Fruit fly (Drosophila melanogaster) whole organism, embryonic: ENCODE results near the gene CG15878.

Experiments used
- ATbp ChIP-seq: fragments of 200-800 bp; sonication (Bioruptor generic); optimal IDR thresholded peaks from 2 replicates; lab custom pipeline; 2017; ENCODE audit warnings: missing biosample characterization, mild to moderate bottlenecking, missing genetic modification characterization, missing genetic modification reagents
- Ada2b ChIP-seq: fragments of 200-800 bp; sonication (Bioruptor generic); IDR thresholded peaks from 2 replicates; pipeline ENCODE4 v1.3.6; 2022; ENCODE audit warnings: missing biosample characterization, missing genetic modification characterization
- Awh ChIP-seq: fragments of 200-800 bp; sonication (Bioruptor generic); IDR thresholded peaks from 2 replicates; pipeline ENCODE4, ENCODE4 v1.3.6; 2022; ENCODE audit warnings: missing biosample characterization, missing genetic modification characterization
- Bdp1 ChIP-seq: fragments of 200-800 bp; sonication (Bioruptor generic); optimal IDR thresholded peaks from 3 replicates; lab custom pipeline; 2016; ENCODE audit warnings: missing biosample characterization, missing genetic modification characterization
- C15 ChIP-seq: fragments of 200-800 bp; sonication (Bioruptor generic); IDR thresholded peaks from 3 replicates; pipeline ENCODE4 v1.3.6; 2022; ENCODE audit warnings: missing biosample characterization, missing genetic modification characterization
- CG1024 ChIP-seq: fragments of 200-800 bp; sonication (Bioruptor generic); IDR thresholded peaks from 2 replicates; pipeline ENCODE4 v1.3.6; 2022; ENCODE audit warnings: missing biosample characterization, missing genetic modification characterization
- CG10321 ChIP-seq: fragments of 200-800 bp; sonication (Bioruptor generic); IDR thresholded peaks from 2 replicates; pipeline ENCODE4 v1.3.6; 2022; ENCODE audit warnings: missing biosample characterization, missing genetic modification characterization
- CG10565 ChIP-seq: fragments of 200-800 bp; sonication (Bioruptor generic); optimal IDR thresholded peaks from 3 replicates; lab custom pipeline; 2016; ENCODE audit warnings: missing biosample characterization, mild to moderate bottlenecking, missing genetic modification characterization
- CG11456 ChIP-seq: fragments of 200-800 bp; sonication (Bioruptor generic); IDR thresholded peaks from 3 replicates; pipeline ENCODE4 v1.3.6; 2022; ENCODE audit warnings: missing biosample characterization, missing genetic modification characterization
- CG14441 ChIP-seq: fragments of 200-800 bp; sonication (Bioruptor generic); IDR thresholded peaks from 2 replicates; pipeline ENCODE4 v1.3.6; 2022; ENCODE audit warnings: missing biosample characterization, missing genetic modification characterization
- CG1602 ChIP-seq: fragments of 200-800 bp; sonication (Bioruptor generic); optimal IDR thresholded peaks from 3 replicates; lab custom pipeline; 2016; ENCODE audit warnings: missing biosample characterization, missing genetic modification characterization
- CG18599 ChIP-seq: fragments of 200-800 bp; sonication (Bioruptor generic); optimal IDR thresholded peaks from 3 replicates; lab custom pipeline; 2017; ENCODE audit warnings: missing biosample characterization, missing genetic modification characterization, mild to moderate bottlenecking, moderate library complexity, missing genetic modification reagents
- CG2129 ChIP-seq: fragments of 200-800 bp; sonication (Bioruptor generic); IDR thresholded peaks from 2 replicates; pipeline ENCODE4 v1.3.6; 2022; ENCODE audit warnings: missing biosample characterization, missing genetic modification characterization; ENCODE audit not compliant: partially characterized antibody
- CG2875 ChIP-seq: fragments of 200-800 bp; sonication (Bioruptor generic); optimal IDR thresholded peaks from 2 replicates; lab custom pipeline; 2017; ENCODE audit warnings: missing biosample characterization, mild to moderate bottlenecking, missing genetic modification characterization, missing genetic modification reagents
- CG3995 ChIP-seq: fragments of 200-800 bp; sonication (Bioruptor generic); optimal IDR thresholded peaks from 3 replicates; lab custom pipeline; 2016; ENCODE audit warnings: missing biosample characterization, missing genetic modification characterization
- CG4282 ChIP-seq: fragments of 200-800 bp; sonication (Bioruptor generic); optimal IDR thresholded peaks from 2 replicates; lab custom pipeline; 2016; ENCODE audit warnings: missing biosample characterization, missing genetic modification characterization
- CG6654 ChIP-seq: fragments of 200-800 bp; sonication (Bioruptor generic); optimal IDR thresholded peaks from 2 replicates; lab custom pipeline; 2017; ENCODE audit warnings: missing biosample characterization, mild to moderate bottlenecking, missing genetic modification characterization
- Dbx ChIP-seq: fragments of 200-800 bp; sonication (Bioruptor generic); IDR thresholded peaks from 3 replicates; pipeline ENCODE4 v1.3.6; 2022; ENCODE audit warnings: missing biosample characterization, missing genetic modification characterization
- Dip2 ChIP-seq: fragments of 200-800 bp; sonication (Bioruptor generic); IDR thresholded peaks from 2 replicates; pipeline ENCODE4 v1.3.6; 2022; ENCODE audit warnings: missing biosample characterization, missing genetic modification characterization
- Dll ChIP-seq: fragments of 200-800 bp; sonication (Bioruptor generic); IDR thresholded peaks from 4 replicates; pipeline ENCODE4 v1.3.6; 2022; ENCODE audit warnings: missing biosample characterization, missing genetic modification characterization; ENCODE audit not compliant: partially characterized antibody
- Fer2 ChIP-seq: fragments of 200-800 bp; sonication (Bioruptor generic); optimal IDR thresholded peaks from 2 replicates; lab custom pipeline; 2018; ENCODE audit warnings: missing biosample characterization, mild to moderate bottlenecking, missing genetic modification characterization, moderate library complexity
- HLH4C ChIP-seq: fragments of 200-800 bp; sonication (Bioruptor generic); IDR thresholded peaks from 3 replicates; pipeline ENCODE4 v1.3.6; 2022; ENCODE audit warnings: missing biosample characterization, missing genetic modification characterization; ENCODE audit not compliant: partially characterized antibody
- Lpt ChIP-seq: fragments of >200 bp; optimal IDR thresholded peaks from 2 replicates; lab custom pipeline; 2018; ENCODE audit warnings: missing biosample characterization, missing genetic modification characterization
- MBD-R2 ChIP-seq: fragments of 200-800 bp; sonication (Bioruptor generic); IDR thresholded peaks from 2 replicates; pipeline ENCODE4 v1.3.6; 2022; ENCODE audit warnings: missing biosample characterization, missing genetic modification characterization
- Pdp1 ChIP-seq, 2 experiments: fragments of 200-800 bp; sonication (Bioruptor generic); optimal IDR thresholded peaks; 3 replicates each; lab custom pipeline; 2016; ENCODE audit warnings: missing biosample characterization in 2 of 2, missing genetic modification characterization in 2 of 2, mild to moderate bottlenecking in 1 of 2, moderate library complexity in 1 of 2
- Ptx1 ChIP-seq: fragments of 200-800 bp; sonication (Bioruptor generic); IDR thresholded peaks from 2 replicates; pipeline ENCODE4 v1.3.6; 2022; ENCODE audit warnings: missing biosample characterization, missing genetic modification characterization
- Six4 ChIP-seq: fragments of 200-800 bp; sonication (Bioruptor generic); optimal IDR thresholded peaks from 2 replicates; lab custom pipeline; 2016; ENCODE audit warnings: missing biosample characterization, missing genetic modification characterization
- Sox100B ChIP-seq: fragments of 200-800 bp; sonication (Bioruptor generic); optimal IDR thresholded peaks from 3 replicates; lab custom pipeline; 2018; ENCODE audit warnings: missing biosample characterization, mild to moderate bottlenecking, missing genetic modification characterization
- Taf1 ChIP-seq: fragments of 200-800 bp; sonication (Bioruptor generic); IDR thresholded peaks from 2 replicates; pipeline ENCODE4 v1.3.6; 2022; ENCODE audit warnings: missing biosample characterization, missing genetic modification characterization
- Trl ChIP-seq, 3 experiments: fragments of >200 bp in 2 of 3; fragments of 200-800 bp in 1 of 3; sonication (Bioruptor generic) in 1 of 3; optimal IDR thresholded peaks; 2 replicates in 1 of 3; 3 replicates in 2 of 3; lab custom pipeline; 2016 to 2017; ENCODE audit warnings: missing biosample characterization in 1 of 3, missing genetic modification characterization in 1 of 3
- ap ChIP-seq: fragments of 200-800 bp; sonication (Bioruptor generic); IDR thresholded peaks from 2 replicates; pipeline ENCODE4 v1.3.6; 2022; ENCODE audit warnings: missing biosample characterization, missing genetic modification characterization
- chn ChIP-seq: fragments of 200-800 bp; sonication (Bioruptor generic); optimal IDR thresholded peaks from 2 replicates; lab custom pipeline; 2016; ENCODE audit warnings: missing biosample characterization, missing genetic modification characterization
- crc ChIP-seq: fragments of 200-800 bp; sonication (Bioruptor generic); optimal IDR thresholded peaks from 2 replicates; lab custom pipeline; 2016; ENCODE audit warnings: missing biosample characterization, missing genetic modification characterization
- gsb ChIP-seq: fragments of 200-800 bp; sonication (Bioruptor generic); IDR thresholded peaks from 2 replicates; pipeline ENCODE4 v1.3.6; 2022; ENCODE audit warnings: missing biosample characterization, missing genetic modification characterization
- hb ChIP-seq: fragments of 200-800 bp; sonication (Bioruptor generic); IDR thresholded peaks from 3 replicates; pipeline ENCODE4 v1.3.6; 2022; ENCODE audit warnings: missing biosample characterization, missing genetic modification characterization; ENCODE audit not compliant: partially characterized antibody
- hkb ChIP-seq, 2 experiments: fragments of 200-800 bp in 1 of 2; fragments of >200 bp in 1 of 2; sonication (Bioruptor generic) in 1 of 2; IDR thresholded peaks in 1 of 2; optimal IDR thresholded peaks in 1 of 2; 2 replicates each; pipeline versions ENCODE4 v1.3.6 to Lab custom; 2017 to 2022; ENCODE audit warnings: missing biosample characterization in 1 of 2, missing genetic modification characterization in 1 of 2
- hth ChIP-seq: fragments of >200 bp; optimal IDR thresholded peaks from 2 replicates; lab custom pipeline; 2017; ENCODE audit warnings: inconsistent platforms
- insv ChIP-seq, 2 experiments: fragments of 200-800 bp; sonication (Bioruptor generic); optimal IDR thresholded peaks; 3 replicates each; lab custom pipeline; 2016 to 2018; ENCODE audit warnings: missing biosample characterization in 2 of 2, missing genetic modification characterization in 2 of 2
- jing ChIP-seq: fragments of 200-800 bp; sonication (Bioruptor generic); optimal IDR thresholded peaks from 2 replicates; lab custom pipeline; 2018; ENCODE audit warnings: missing biosample characterization, mild to moderate bottlenecking, missing genetic modification characterization
- ken ChIP-seq: fragments of 200-800 bp; sonication (Bioruptor generic); IDR thresholded peaks from 3 replicates; pipeline ENCODE4 v1.3.6; 2022; ENCODE audit warnings: missing biosample characterization, missing genetic modification characterization
- lab ChIP-seq: fragments of 200-800 bp; sonication (Bioruptor generic); optimal IDR thresholded peaks from 3 replicates; lab custom pipeline; 2017; ENCODE audit warnings: missing biosample characterization, missing genetic modification characterization, mild to moderate bottlenecking, moderate library complexity, missing genetic modification reagents
- org-1 ChIP-seq: fragments of 200-800 bp; sonication (Bioruptor generic); optimal IDR thresholded peaks from 2 replicates; lab custom pipeline; 2017; ENCODE audit warnings: missing biosample characterization, missing genetic modification characterization
- otp ChIP-seq: fragments of 200-800 bp; sonication (Bioruptor generic); IDR thresholded peaks from 3 replicates; pipeline ENCODE4, ENCODE4 v1.3.6; 2022; ENCODE audit warnings: missing biosample characterization, missing genetic modification characterization
- peb ChIP-seq: fragments of 200-800 bp; sonication (Bioruptor generic); IDR thresholded peaks from 2 replicates; pipeline ENCODE4 v1.3.6; 2022; ENCODE audit warnings: missing biosample characterization, missing genetic modification characterization
- pros ChIP-seq: fragments of 200-800 bp; sonication (Bioruptor generic); optimal IDR thresholded peaks from 3 replicates; lab custom pipeline; 2019; ENCODE audit warnings: missing biosample characterization, mild to moderate bottlenecking, missing genetic modification characterization, moderate library complexity
- pum ChIP-seq: fragments of 200-800 bp; sonication (Bioruptor generic); optimal IDR thresholded peaks from 2 replicates; lab custom pipeline; 2016; ENCODE audit warnings: missing biosample characterization, missing genetic modification characterization
- rib ChIP-seq: fragments of 200-800 bp; sonication (Bioruptor generic); IDR thresholded peaks from 2 replicates; pipeline ENCODE4 v1.3.6; 2022; ENCODE audit warnings: missing biosample characterization, missing genetic modification characterization
- sd ChIP-seq: fragments of 200-800 bp; sonication (Bioruptor generic); optimal IDR thresholded peaks from 3 replicates; lab custom pipeline; 2018; ENCODE audit warnings: missing biosample characterization, mild to moderate bottlenecking, missing genetic modification characterization, moderate library complexity
- tio ChIP-seq: fragments of 200-800 bp; sonication (Bioruptor generic); optimal IDR thresholded peaks from 2 replicates; lab custom pipeline; 2017; ENCODE audit warnings: missing biosample characterization, missing genetic modification characterization, inconsistent platforms
- tx ChIP-seq: fragments of 200-800 bp; sonication (Bioruptor generic); optimal IDR thresholded peaks from 2 replicates; lab custom pipeline; 2016; ENCODE audit warnings: missing biosample characterization, missing genetic modification characterization

Gene CG15878

DNA sequence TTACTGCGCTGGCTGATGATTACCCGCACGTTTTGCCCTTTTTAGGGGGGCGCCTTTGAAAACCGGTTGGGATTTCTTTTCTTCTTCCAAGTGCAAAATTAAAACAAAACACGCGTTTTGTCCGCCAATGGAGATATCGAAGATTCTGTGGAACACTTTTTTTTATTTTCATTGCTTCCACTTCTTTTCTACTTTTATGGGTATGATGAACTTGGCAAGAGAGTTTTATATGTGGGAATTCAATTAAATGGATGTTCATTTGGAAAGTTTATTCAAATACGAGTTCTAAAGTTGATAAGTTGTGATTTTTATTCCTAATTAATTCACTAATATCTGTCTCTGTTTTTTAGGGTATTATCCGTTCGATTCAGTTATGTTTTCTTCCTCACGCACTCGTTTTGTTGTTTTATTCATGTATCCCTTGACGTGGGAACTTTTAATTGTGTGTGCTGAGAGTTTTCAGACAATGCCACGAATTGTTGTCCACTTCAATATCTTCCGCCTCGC, 48.2 kb downstream of the CG15878 start (continued):
- TF ChIP-seq CG18599 (GFP tag; lab: Kevin White, UChicago) (peak; percentile 30), MBD-R2 (GFP tag; lab: Robert Waterston, UW) (no peak), Dip2 (no peak), lab (GFP tag; lab: Kevin White, UChicago) (peak; percentile 14), CG1024 (no peak), otp (GFP tag; lab: Robert Waterston, UW) (peak; percentile 59; the same call in 1 of the 3 replicates), Lpt (GFP tag; lab: Kevin White, UChicago) (no peak), C15 (GFP tag; lab: Robert Waterston, UW) (no peak), ken (GFP tag; lab: Robert Waterston, UW) (no peak), hth (no peak), hkb (optimal IDR thresholded peaks at IDR 0.05; lab: Kevin White, UChicago) (no peak), hkb (GFP tag; IDR thresholded peaks at IDR 0.05; lab: Robert Waterston, UW) (peak; percentile 68), pros (GFP tag; lab: Kevin White, UChicago) (no peak), Sox100B (GFP tag; lab: Kevin White, UChicago) (peak; percentile 50), Pdp1 (GFP tag; optimal IDR thresholded peaks at IDR 0.05; lab: Kevin White, UChicago) (peak in 1 of 2 experiments; percentile 24), CG2129 (no peak), chn (GFP tag; lab: Kevin White, UChicago) (no peak), HLH4C (no peak), CG3995 (GFP tag; lab: Kevin White, UChicago) (no peak), Fer2 (tag; lab: Kevin White, UChicago) (no peak), rib (no peak), Six4 (GFP tag; lab: Kevin White, UChicago) (peak; percentile 32), CG14441 (GFP tag; lab: Robert Waterston, UW) (peak; percentile 42; the same call in 1 of the 2 replicates), tio (GFP tag; lab: Kevin White, UChicago) (peak; percentile 9), tx (GFP tag; lab: Kevin White, UChicago) (no peak), gsb (GFP tag; lab: Robert Waterston, UW) (no peak), Ptx1 (peak; percentile 72), CG2875 (GFP tag; lab: Kevin White, UChicago) (no peak), CG10565 (GFP tag; lab: Kevin White, UChicago) (no peak), sd (tag; lab: Kevin White, UChicago) (no peak), CG10321 (no peak), insv (GFP tag; optimal IDR thresholded peaks at IDR 0.05; lab: Kevin White, UChicago) (no peak), pum (GFP tag; lab: Kevin White, UChicago) (peak; percentile 35), Awh (GFP tag; lab: Robert Waterston, UW) (peak; percentile 45; the same call in 1 of the 2 replicates), crc (GFP tag; lab: Kevin White, UChicago) (peak; percentile 13), CG1602 (no peak), hb (GFP tag; lab: Robert Waterston, UW) (no peak), Trl (optimal IDR thresholded peaks at IDR 0.05; lab: Kevin White, UChicago) (no peak), Trl (GFP tag; optimal IDR thresholded peaks at IDR 0.05; lab: Kevin White, UChicago) (peak; percentile 11), Bdp1 (GFP tag; lab: Kevin White, UChicago) (no peak), CG4282 (GFP tag; lab: Kevin White, UChicago) (no peak), org-1 (no peak), jing (GFP tag; lab: Kevin White, UChicago) (no peak), Dbx (GFP tag; lab: Robert Waterston, UW) (no peak), Ada2b (peak; percentile 59; the same call in 1 of the 2 replicates), ATbp (no peak), Dll (no peak), Taf1 (GFP tag; lab: Robert Waterston, UW) (no peak), ap (0 out of 2 replicates have a peak, but pooled peaks have one; percentile 16), CG11456 (GFP tag; lab: Robert Waterston, UW) (no peak), peb (no peak), CG6654 (GFP tag; lab: Kevin White, UChicago) (peak; percentile 11)
